Worm (Caenorhabditis elegans) whole organism, L4 larva: ENCODE data around the gene cdc-48.1.

ENCODE experiments used
- D1046.2 ChIP-seq: fragments of 200-800 bp; sonication (Bioruptor generic); IDR thresholded peaks from 2 replicates; pipeline ENCODE4 v1.3.6; 2022; ENCODE audit warnings: missing genetic modification characterization, missing compliant biosample characterization
- F37D6.2 ChIP-seq: sonication (generic microtip); optimal IDR thresholded peaks from 2 replicates; lab custom pipeline; 2016; ENCODE audit warnings: mild to moderate bottlenecking, missing genetic modification characterization, missing compliant biosample characterization
- T20F7.1 ChIP-seq: fragments of 200-800 bp; sonication (Bioruptor generic); optimal IDR thresholded peaks from 2 replicates; lab custom pipeline; 2018; ENCODE audit warnings: mild to moderate bottlenecking, missing genetic modification characterization, missing compliant biosample characterization
- T26A8.4 ChIP-seq: fragments of 200-800 bp; sonication (Bioruptor generic); IDR thresholded peaks from 2 replicates; pipeline ENCODE4 v1.3.6; 2022; ENCODE audit warnings: missing genetic modification characterization, missing compliant biosample characterization
- Y105C5A.15 ChIP-seq: fragments of 200-800 bp; sonication (Bioruptor generic); IDR thresholded peaks from 2 replicates; pipeline ENCODE4 v1.3.6; 2022; ENCODE audit warnings: missing genetic modification characterization, missing compliant biosample characterization
- Y5F2A.4 ChIP-seq: fragments of 200-800 bp; sonication (Bioruptor generic); optimal IDR thresholded peaks from 2 replicates; lab custom pipeline; 2018; ENCODE audit warnings: mild to moderate bottlenecking, missing genetic modification characterization, missing compliant biosample characterization
- ZK337.2 ChIP-seq: fragments of 200-800 bp; sonication (Bioruptor generic); IDR thresholded peaks from 2 replicates; pipeline ENCODE4 v1.3.6; 2022; ENCODE audit warnings: missing genetic modification reagents, missing genetic modification characterization, missing compliant biosample characterization
- aly-2 ChIP-seq: sonication (generic microtip); optimal IDR thresholded peaks from 2 replicates; lab custom pipeline; 2018; ENCODE audit warnings: missing biosample characterization, missing genetic modification characterization
- ama-1 ChIP-seq: fragments of 150-350 bp; optimal IDR thresholded peaks from 2 replicates; lab custom pipeline; 2014; ENCODE audit warnings: inconsistent platforms, mixed read lengths
- arid-1 ChIP-seq: fragments of 200-800 bp; sonication (Bioruptor generic); conservative IDR thresholded peaks from 2 replicates; pipeline ENCODE4 v1.3.6; 2022; ENCODE audit warnings: missing genetic modification reagents, missing genetic modification characterization, missing compliant biosample characterization
- ceh-28 ChIP-seq: fragments of 150-350 bp; optimal IDR thresholded peaks from 2 replicates; lab custom pipeline; 2014; ENCODE audit warnings: missing biosample characterization, missing genetic modification reagents, missing genetic modification characterization
- ceh-62 ChIP-seq: sonication (generic microtip); optimal IDR thresholded peaks from 2 replicates; lab custom pipeline; 2017; ENCODE audit warnings: missing biosample characterization, missing genetic modification characterization
- ces-1 ChIP-seq: fragments of 150-350 bp; sonication (generic microtip); optimal IDR thresholded peaks from 4 replicates; lab custom pipeline; 2014; ENCODE audit warnings: missing biosample characterization, missing genetic modification reagents, missing genetic modification characterization
- cey-2 ChIP-seq: sonication (generic microtip); optimal IDR thresholded peaks from 3 replicates; lab custom pipeline; 2017; ENCODE audit warnings: missing genetic modification characterization, mild to moderate bottlenecking, missing compliant biosample characterization, antibody characterized with exemption, borderline replicate concordance; ENCODE audit not compliant: insufficient read depth
- ctbp-1 ChIP-seq: fragments of 200-800 bp; sonication (Bioruptor generic); IDR thresholded peaks from 2 replicates; pipeline ENCODE4 v1.3.6; 2022; ENCODE audit warnings: missing genetic modification reagents, missing genetic modification characterization, missing compliant biosample characterization
- daf-19 ChIP-seq: fragments of 200-800 bp; sonication (Bioruptor generic); conservative IDR thresholded peaks from 2 replicates; pipeline ENCODE4 v1.3.6; 2022; ENCODE audit warnings: missing genetic modification characterization, missing compliant biosample characterization
- dpl-1 ChIP-seq: fragments of 150-350 bp; optimal IDR thresholded peaks from 2 replicates; lab custom pipeline; 2014; ENCODE audit warnings: missing biosample characterization, missing genetic modification reagents, missing genetic modification characterization
- duxl-1 ChIP-seq: sonication (generic microtip); optimal IDR thresholded peaks from 2 replicates; lab custom pipeline; 2016; ENCODE audit warnings: mild to moderate bottlenecking, missing genetic modification characterization, moderate library complexity, missing compliant biosample characterization; ENCODE audit not compliant: poor library complexity
- dve-1 ChIP-seq: sonication (generic microtip); optimal IDR thresholded peaks from 2 replicates; lab custom pipeline; 2017; ENCODE audit warnings: antibody characterized with exemption, mild to moderate bottlenecking, missing genetic modification characterization, missing compliant biosample characterization; ENCODE audit not compliant: insufficient read depth
- egl-27 ChIP-seq: sonication (generic microtip); optimal IDR thresholded peaks from 3 replicates; lab custom pipeline; 2017; ENCODE audit warnings: missing biosample characterization, missing genetic modification reagents, missing genetic modification characterization
- egl-43 ChIP-seq: fragments of 200-800 bp; sonication (Bioruptor generic); IDR thresholded peaks from 2 replicates; pipeline ENCODE4 v1.3.6; 2022; ENCODE audit warnings: missing genetic modification reagents, missing genetic modification characterization, missing compliant biosample characterization
- fos-1 ChIP-seq: fragments of 150-350 bp; optimal IDR thresholded peaks from 2 replicates; lab custom pipeline; 2014; ENCODE audit warnings: missing biosample characterization, missing genetic modification characterization
- hlh-30 ChIP-seq: sonication (generic microtip); optimal IDR thresholded peaks from 2 replicates; lab custom pipeline; 2017; ENCODE audit warnings: antibody characterized with exemption, mild to moderate bottlenecking, missing genetic modification characterization, missing compliant biosample characterization; ENCODE audit not compliant: insufficient read depth
- hmg-1.1 ChIP-seq: fragments of 200-800 bp; sonication (Bioruptor generic); IDR thresholded peaks from 2 replicates; pipeline ENCODE4 v1.3.6; 2022; ENCODE audit warnings: missing genetic modification reagents, missing genetic modification characterization, missing compliant biosample characterization
- jun-1 ChIP-seq: fragments of 150-350 bp; optimal IDR thresholded peaks from 2 replicates; lab custom pipeline; 2014; ENCODE audit warnings: missing biosample characterization, missing genetic modification reagents, missing genetic modification characterization
- lin-38 ChIP-seq: fragments of 200-800 bp; sonication (Bioruptor generic); IDR thresholded peaks from 2 replicates; pipeline ENCODE4 v1.3.6; 2022; ENCODE audit warnings: missing genetic modification reagents, missing genetic modification characterization, missing compliant biosample characterization
- madf-5 ChIP-seq, 2 experiments: fragments of 200-800 bp; sonication (Bioruptor generic); IDR thresholded peaks; 2 replicates each; pipeline ENCODE4 v1.3.6; 2022; ENCODE audit warnings: missing compliant biosample characterization in 2 of 2, missing genetic modification characterization in 2 of 2
- madf-9 ChIP-seq: fragments of 200-800 bp; sonication (Bioruptor generic); conservative IDR thresholded peaks from 2 replicates; pipeline ENCODE4 v1.3.6; 2022; ENCODE audit warnings: missing genetic modification reagents, missing genetic modification characterization, missing compliant biosample characterization
- mdl-1 ChIP-seq, 2 experiments: fragments of 150-350 bp in 1 of 2; sonication (generic microtip) in 1 of 2; optimal IDR thresholded peaks; 2 replicates each; lab custom pipeline; 2014 to 2017; ENCODE audit warnings: missing biosample characterization in 2 of 2, missing genetic modification characterization in 2 of 2
- nhr-102 ChIP-seq: sonication (generic microtip); optimal IDR thresholded peaks from 2 replicates; lab custom pipeline; 2016; ENCODE audit warnings: mild to moderate bottlenecking, missing genetic modification characterization, moderate library complexity, missing compliant biosample characterization
- nhr-25 ChIP-seq: sonication (generic microtip); optimal IDR thresholded peaks from 2 replicates; lab custom pipeline; 2017; ENCODE audit warnings: missing genetic modification characterization, mild to moderate bottlenecking, missing compliant biosample characterization, antibody characterized with exemption, moderate library complexity, borderline replicate concordance; ENCODE audit not compliant: insufficient read depth
- nhr-28 ChIP-seq: fragments of 150-350 bp; optimal IDR thresholded peaks from 2 replicates; lab custom pipeline; 2014; ENCODE audit warnings: missing biosample characterization, missing genetic modification characterization
- nhr-77 ChIP-seq: fragments of 150-350 bp; optimal IDR thresholded peaks from 2 replicates; lab custom pipeline; 2014; ENCODE audit warnings: missing biosample characterization, missing genetic modification characterization
- set-16 ChIP-seq: fragments of 200-800 bp; sonication (Bioruptor generic); IDR thresholded peaks from 2 replicates; pipeline ENCODE4 v1.3.6; 2022; ENCODE audit warnings: missing genetic modification reagents, missing genetic modification characterization, missing compliant biosample characterization
- skn-1 ChIP-seq: fragments of 150-350 bp; optimal IDR thresholded peaks from 2 replicates; lab custom pipeline; 2014; ENCODE audit warnings: missing biosample characterization, missing genetic modification characterization
- snpc-1.2 ChIP-seq: fragments of 200-800 bp; sonication (Bioruptor generic); IDR thresholded peaks from 2 replicates; pipeline ENCODE4 v1.3.6; 2022; ENCODE audit warnings: missing genetic modification reagents, missing genetic modification characterization, missing compliant biosample characterization
- spr-3 ChIP-seq: fragments of 200-800 bp; sonication (Bioruptor generic); optimal IDR thresholded peaks from 2 replicates; lab custom pipeline; 2018; ENCODE audit warnings: mild to moderate bottlenecking, missing genetic modification characterization, missing compliant biosample characterization
- tag-97 ChIP-seq: fragments of 200-800 bp; sonication (Bioruptor generic); IDR thresholded peaks from 2 replicates; pipeline ENCODE4 v1.3.6; 2022; ENCODE audit warnings: missing genetic modification characterization, missing compliant biosample characterization
- unc-130 ChIP-seq: sonication (generic microtip); optimal IDR thresholded peaks from 2 replicates; lab custom pipeline; 2016; ENCODE audit warnings: missing genetic modification reagents, missing genetic modification characterization, missing compliant biosample characterization
- unc-39 ChIP-seq: sonication (generic microtip); optimal IDR thresholded peaks from 2 replicates; lab custom pipeline; 2017; ENCODE audit warnings: missing biosample characterization, missing genetic modification characterization
- unc-62 ChIP-seq, 3 experiments: fragments of 150-350 bp in 1 of 3; sonication (generic microtip); optimal IDR thresholded peaks in 2 of 3; peaks in 1 of 3; 1 replicate in 1 of 3; 2 replicates in 2 of 3; lab custom pipeline; 2014 to 2017; ENCODE audit warnings: missing biosample characterization in 3 of 3, missing genetic modification characterization in 3 of 3, missing genetic modification reagents in 3 of 3, missing genotype in 1 of 3
- zag-1 ChIP-seq: fragments of 150-350 bp; optimal IDR thresholded peaks from 2 replicates; lab custom pipeline; 2014; ENCODE audit warnings: missing biosample characterization, missing genetic modification characterization
- ztf-11 ChIP-seq: fragments of 150-350 bp; optimal IDR thresholded peaks from 2 replicates; lab custom pipeline; 2014; ENCODE audit warnings: missing biosample characterization, missing genetic modification characterization

The cdc-48.1 gene

ce11 chrII:10578843-10579430 lies 15.7 kb upstream of the cdc-48.1 start, which contains the start of gene rpb-6 (continued):
- TF ChIP-seq nhr-77 (tag; lab: Kevin White, UChicago) (no peak), madf-9 (no peak), T26A8.4 (GFP tag; lab: Robert Waterston, UW) (no peak), ceh-62 (no peak), ama-1 (lab: Kevin White, UChicago) (no peak), nhr-28 (tag; lab: Kevin White, UChicago) (no peak), Y105C5A.15 (GFP tag; lab: Robert Waterston, UW) (no peak), egl-27 (tag; lab: Kevin White, UChicago) (no peak), ces-1 (no peak), ztf-11 (no peak), set-16 (GFP tag; lab: Robert Waterston, UW) (no peak), unc-39 (tag; lab: Kevin White, UChicago) (no peak), skn-1 (no peak), dpl-1 (GFP tag; lab: Kevin White, UChicago) (peak; percentile 74), F37D6.2 (tag; lab: Kevin White, UChicago) (no peak), spr-3 (GFP tag; lab: Kevin White, UChicago) (no peak), snpc-1.2 (GFP tag; lab: Robert Waterston, UW) (no peak)

DNA sequence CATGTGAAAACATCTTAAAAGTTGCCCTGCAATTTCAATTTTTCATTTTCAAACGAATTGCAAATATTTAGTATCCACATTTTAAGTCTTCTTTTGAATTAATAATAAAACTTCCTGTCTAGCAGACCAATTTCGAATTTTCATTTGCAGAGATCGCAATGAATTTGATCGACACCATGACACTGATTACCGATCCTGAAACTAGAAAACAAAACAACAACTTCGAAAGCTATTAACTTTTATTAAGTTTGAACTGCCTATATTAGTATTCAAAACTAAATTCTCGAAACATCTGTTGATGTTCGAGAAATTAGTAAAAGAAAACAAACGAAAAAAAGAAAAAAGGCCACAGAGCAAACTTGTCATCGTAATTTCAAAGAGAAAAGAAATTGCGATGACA lies 11.0 kb upstream of the cdc-48.1 start:
- no peak for TF ChIP-seq egl-43
- peak; percentile 21 for TF ChIP-seq duxl-1 (tag; lab: Kevin White, UChicago)
- TF ChIP-seq ces-1: no peak
- TF ChIP-seq jun-1: no peak
- TF ChIP-seq madf-5 (GFP tag; IDR thresholded peaks at IDR 0.05; lab: Robert Waterston, UW): 0 out of 4 replicates have a peak, but pooled peaks of 1 of the 2 experiments have one; percentile 16
- TF ChIP-seq lin-38 (GFP tag; lab: Robert Waterston, UW): peak; percentile 60
- TF ChIP-seq, all 104 proteins: peak for 3

DNA sequence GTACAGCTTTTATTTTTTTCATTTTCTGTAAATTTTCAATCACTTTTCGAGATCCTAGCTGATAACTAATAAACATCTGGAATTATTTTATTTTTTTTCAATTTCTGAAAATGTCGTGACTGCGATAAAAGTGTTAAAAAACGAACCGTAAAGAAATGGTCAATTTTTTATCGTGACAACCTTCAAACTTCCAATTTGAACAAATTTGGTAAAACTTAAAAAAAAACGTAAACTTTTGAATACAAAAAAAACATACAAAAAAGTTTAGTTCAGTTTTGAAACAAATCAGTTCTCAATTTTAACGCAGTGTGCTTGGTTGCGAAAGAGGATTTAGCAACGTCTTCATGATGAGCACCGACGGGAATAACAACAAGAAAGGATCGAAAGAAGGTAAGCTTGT lies 8.8 kb upstream of the cdc-48.1 start, which contains the start of gene C06A1.3:
Gene C06A1.3 (plus strand): TSS at position 301 of the 400 bp plus-strand sequence.
- TF ChIP-seq Y5F2A.4 (GFP tag; lab: Kevin White, UChicago) (no peak), nhr-102 (no peak), unc-130 (GFP tag; lab: Kevin White, UChicago) (no peak), unc-62 (GFP tag; optimal IDR thresholded peaks at IDR 0.05 in 1 of 2; lab: Kevin White, UChicago) (no peak), unc-62 (tag; optimal IDR thresholded peaks at IDR 0.05; lab: Kevin White, UChicago) (no peak), lin-38 (GFP tag; lab: Robert Waterston, UW) (no peak), dve-1 (no peak), arid-1 (GFP tag; lab: Robert Waterston, UW) (no peak), daf-19 (GFP tag; lab: Robert Waterston, UW) (no peak), jun-1 (no peak), hmg-1.1 (GFP tag; lab: Robert Waterston, UW) (no peak), mdl-1 (tag; optimal IDR thresholded peaks at IDR 0.05; lab: Kevin White, UChicago) (no peak), tag-97 (GFP tag; lab: Robert Waterston, UW) (no peak), unc-39 (tag; lab: Kevin White, UChicago) (no peak), ZK337.2 (GFP tag; lab: Robert Waterston, UW) (no peak)

- no peak for TF ChIP-seq zag-1 (tag; lab: Kevin White, UChicago)
- no peak for TF ChIP-seq hlh-30 (tag; lab: Kevin White, UChicago)
- no peak for TF ChIP-seq fos-1
- TF ChIP-seq ceh-28: no peak
- TF ChIP-seq T20F7.1 (GFP tag; lab: Kevin White, UChicago): no peak
- TF ChIP-seq ctbp-1 (GFP tag; lab: Robert Waterston, UW): no peak
- no peak for TF ChIP-seq D1046.2 (GFP tag; lab: Robert Waterston, UW)
- no peak for TF ChIP-seq aly-2
- TF ChIP-seq cey-2 (tag; lab: Kevin White, UChicago): no peak
- TF ChIP-seq set-16 (GFP tag; lab: Robert Waterston, UW): no peak
- no peak for TF ChIP-seq nhr-25 (tag; lab: Kevin White, UChicago)
- no peak for TF ChIP-seq dve-1
These were observed 7.1 kb upstream of the cdc-48.1 start, which contains the start of gene txt-13 for ce11 chrII:10570302-10570701. TSS of gene txt-13 (plus strand) at chrII:10570602.
